Worm (Caenorhabditis elegans) whole organism, early embryonic: ENCODE data around the gene lgx-1.
A peak's percentile ranks its signal among the peaks of the same experiment; 100 is the strongest.

ENCODE experiments used
- B0310.2 ChIP-seq: sonication (generic microtip); optimal IDR thresholded peaks from 2 replicates; lab custom pipeline; 2016; ENCODE audit warnings: mild to moderate bottlenecking, missing genetic modification characterization, missing compliant biosample characterization
- F13C5.2 ChIP-seq: sonication (generic microtip); optimal IDR thresholded peaks from 2 replicates; lab custom pipeline; 2017; ENCODE audit warnings: mild to moderate bottlenecking, missing genetic modification characterization, inconsistent platforms, missing compliant biosample characterization
- aly-1 ChIP-seq: sonication (generic microtip); optimal IDR thresholded peaks from 2 replicates; lab custom pipeline; 2016; ENCODE audit warnings: missing genetic modification characterization, missing compliant biosample characterization
- ama-1 ChIP-seq: fragments of 150-350 bp; optimal IDR thresholded peaks from 2 replicates; lab custom pipeline; 2014
- ceh-13 ChIP-seq: fragments of 200-800 bp; sonication (Bioruptor generic); optimal IDR thresholded peaks from 2 replicates; lab custom pipeline; 2018; ENCODE audit warnings: mild to moderate bottlenecking, missing genetic modification characterization, missing compliant biosample characterization
- ceh-36 ChIP-seq: sonication (generic microtip); optimal IDR thresholded peaks from 2 replicates; lab custom pipeline; 2016; ENCODE audit warnings: missing genetic modification characterization, inconsistent platforms, missing compliant biosample characterization
- ets-7 ChIP-seq: sonication (generic microtip); optimal IDR thresholded peaks from 2 replicates; lab custom pipeline; 2016; ENCODE audit warnings: missing genotype, missing genetic modification characterization, missing compliant biosample characterization
- flt-1 ChIP-seq: fragments of 200-800 bp; sonication (Bioruptor generic); IDR thresholded peaks from 2 replicates; pipeline ENCODE4 v1.3.6; 2022; ENCODE audit warnings: missing genetic modification characterization, missing compliant biosample characterization
- hmbx-1 ChIP-seq: sonication (generic microtip); optimal IDR thresholded peaks from 2 replicates; lab custom pipeline; 2016; ENCODE audit warnings: mild to moderate bottlenecking, missing genetic modification characterization, missing compliant biosample characterization
- hmg-4 ChIP-seq: fragments of 200-800 bp; sonication (Bioruptor generic); optimal IDR thresholded peaks from 2 replicates; lab custom pipeline; 2018; ENCODE audit warnings: mild to moderate bottlenecking, missing genetic modification characterization, missing compliant biosample characterization
- hnd-1 ChIP-seq: sonication (generic microtip); optimal IDR thresholded peaks from 2 replicates; lab custom pipeline; 2016; ENCODE audit warnings: missing genetic modification characterization, missing compliant biosample characterization
- pes-1 ChIP-seq: fragments of 200-800 bp; sonication (Bioruptor generic); IDR thresholded peaks from 2 replicates; pipeline ENCODE4 v1.3.6; 2022; ENCODE audit warnings: missing genetic modification reagents, missing genetic modification characterization, missing compliant biosample characterization
- scrt-1 ChIP-seq: fragments of 200-800 bp; sonication (Bioruptor generic); IDR thresholded peaks from 2 replicates; pipeline ENCODE4 v1.3.6; 2022; ENCODE audit warnings: missing genetic modification characterization, missing compliant biosample characterization
- sea-1 ChIP-seq: fragments of 200-800 bp; sonication (Bioruptor generic); conservative IDR thresholded peaks from 2 replicates; pipeline ENCODE4 v1.3.6; 2022; ENCODE audit warnings: missing genetic modification characterization, missing compliant biosample characterization
- tbx-11 ChIP-seq: fragments of 200-800 bp; sonication (Bioruptor generic); IDR thresholded peaks from 2 replicates; pipeline ENCODE4 v1.3.6; 2022; ENCODE audit warnings: missing genetic modification characterization, missing compliant biosample characterization
- tbx-37 ChIP-seq: fragments of 200-800 bp; sonication (Bioruptor generic); conservative IDR thresholded peaks from 2 replicates; pipeline ENCODE4 v1.3.6; 2022; ENCODE audit warnings: missing genetic modification reagents, missing genetic modification characterization, missing compliant biosample characterization
- tra-4 ChIP-seq: sonication (generic microtip); optimal IDR thresholded peaks from 2 replicates; lab custom pipeline; 2017; ENCODE audit warnings: missing genetic modification characterization, missing compliant biosample characterization

Gene lgx-1

ce11 chrX:5547828-5548227 lies 9.5 kb upstream of the lgx-1 start:
- no peak for TF ChIP-seq ets-7

- TF ChIP-seq hnd-1 (tag; lab: Kevin White, UChicago) = no peak
- TF ChIP-seq ceh-13 (GFP tag; lab: Kevin White, UChicago) = no peak
- no peak for TF ChIP-seq ama-1 (lab: Kevin White, UChicago)
- TF ChIP-seq F13C5.2 = no peak
- TF ChIP-seq aly-1 = no peak
- TF ChIP-seq tbx-37 (GFP tag; lab: Robert Waterston, UW) = no peak
- TF ChIP-seq tbx-11 = no peak
- no peak for TF ChIP-seq B0310.2 (tag; lab: Kevin White, UChicago)
- TF ChIP-seq ets-7 = no peak
- no peak for TF ChIP-seq ceh-36 (tag; lab: Kevin White, UChicago)
Measured at ce11 chrX:5543651-5544050, 5.3 kb upstream of the lgx-1 start, which contains the start of gene C54G7.1. Gene C54G7.1, plus strand, starts transcription at chrX:5543951.

- no peak for TF ChIP-seq B0310.2 (tag; lab: Kevin White, UChicago)
- TF ChIP-seq ceh-36 (tag; lab: Kevin White, UChicago) = no peak
- no peak for TF ChIP-seq tra-4 (tag; lab: Kevin White, UChicago)
- TF ChIP-seq pes-1 = no peak
- no peak for TF ChIP-seq scrt-1 (GFP tag; lab: Robert Waterston, UW)
Measured at ce11 chrX:5524260-5524659, 14.1 kb downstream of the lgx-1 start.

ce11 chrX:5522769-5523601 lies 15.3 kb downstream of the lgx-1 start, which contains the start of gene mboa-3:
Gene mboa-3, minus strand, starts transcription at chrX:5522819.
- TF ChIP-seq ets-7 (no peak), sea-1 (GFP tag; lab: Robert Waterston, UW) (no peak), hnd-1 (tag; lab: Kevin White, UChicago) (no peak), scrt-1 (GFP tag; lab: Robert Waterston, UW) (no peak), ceh-36 (tag; lab: Kevin White, UChicago) (no peak), B0310.2 (tag; lab: Kevin White, UChicago) (no peak), tbx-11 (no peak), tbx-37 (GFP tag; lab: Robert Waterston, UW) (no peak), flt-1 (no peak), pes-1 (no peak), hmg-4 (GFP tag; lab: Kevin White, UChicago) (no peak), ceh-13 (GFP tag; lab: Kevin White, UChicago) (no peak), F13C5.2 (no peak), hmbx-1 (no peak), tra-4 (tag; lab: Kevin White, UChicago) (no peak), ama-1 (lab: Kevin White, UChicago) (no peak), aly-1 (no peak)

- TF ChIP-seq aly-1 (no peak), hmg-4 (GFP tag; lab: Kevin White, UChicago) (no peak), hmbx-1 (no peak), ceh-13 (GFP tag; lab: Kevin White, UChicago) (no peak), hnd-1 (tag; lab: Kevin White, UChicago) (no peak), sea-1 (GFP tag; lab: Robert Waterston, UW) (no peak), scrt-1 (GFP tag; lab: Robert Waterston, UW) (no peak)
Measured at ce11 chrX:5519567-5519966, 18.7 kb downstream of the lgx-1 start.

- TF ChIP-seq aly-1 = peak; percentile 30
- TF ChIP-seq tra-4 (tag; lab: Kevin White, UChicago) = no peak
- TF ChIP-seq ceh-36 (tag; lab: Kevin White, UChicago) = no peak
- TF ChIP-seq sea-1 (GFP tag; lab: Robert Waterston, UW) = peak; percentile 65; the same call in 1 of the 2 replicates
- TF ChIP-seq tbx-37 (GFP tag; lab: Robert Waterston, UW) = no peak
- TF ChIP-seq B0310.2 (tag; lab: Kevin White, UChicago) = no peak
- no peak for TF ChIP-seq hmbx-1
- 0 out of 2 replicates have a peak, but pooled peaks have one; percentile 11 for TF ChIP-seq tbx-11
- TF ChIP-seq flt-1 = no peak
- TF ChIP-seq ets-7 = no peak
- no peak for TF ChIP-seq scrt-1 (GFP tag; lab: Robert Waterston, UW)
- 0 out of 2 replicates have a peak, but pooled peaks have one; percentile 22 for TF ChIP-seq pes-1
- no peak for TF ChIP-seq F13C5.2
- TF ChIP-seq ama-1 (lab: Kevin White, UChicago) = no peak
- TF ChIP-seq hnd-1 (tag; lab: Kevin White, UChicago) = no peak
- peak; percentile 82 for TF ChIP-seq hmg-4 (GFP tag; lab: Kevin White, UChicago)
- TF ChIP-seq ceh-13 (GFP tag; lab: Kevin White, UChicago) = no peak
Measured at ce11 chrX:5518352-5518751, 20.0 kb downstream of the lgx-1 start.

ce11 chrX:5517844-5518243 lies 20.5 kb downstream of the lgx-1 start:
- TF ChIP-seq B0310.2 (tag; lab: Kevin White, UChicago) (no peak), tbx-37 (GFP tag; lab: Robert Waterston, UW) (no peak), aly-1 (no peak), hmbx-1 (no peak), tra-4 (tag; lab: Kevin White, UChicago) (no peak), pes-1 (no peak), F13C5.2 (no peak)

- TF ChIP-seq ceh-13 (GFP tag; lab: Kevin White, UChicago) (no peak), scrt-1 (GFP tag; lab: Robert Waterston, UW) (no peak), F13C5.2 (no peak), flt-1 (no peak), tbx-11 (no peak), ama-1 (lab: Kevin White, UChicago) (no peak), tbx-37 (GFP tag; lab: Robert Waterston, UW) (no peak), hmg-4 (GFP tag; lab: Kevin White, UChicago) (no peak), hnd-1 (tag; lab: Kevin White, UChicago) (no peak), pes-1 (no peak), B0310.2 (tag; lab: Kevin White, UChicago) (no peak), ets-7 (no peak), hmbx-1 (no peak), ceh-36 (tag; lab: Kevin White, UChicago) (no peak), aly-1 (no peak), tra-4 (tag; lab: Kevin White, UChicago) (no peak), sea-1 (GFP tag; lab: Robert Waterston, UW) (no peak)
Measured at ce11 chrX:5517063-5517462, 21.3 kb downstream of the lgx-1 start, which contains the start of gene T23F2.5. Gene T23F2.5, minus strand, starts transcription at chrX:5517163.
